Fruit fly (Drosophila melanogaster): ENCODE measurements around the gene chinmo.

chinmo gene

dm6 chr2L:1624750-1625149, 26.3 kb upstream of the chinmo start (continued):
- TF ChIP-seq crp (GFP tag; optimal IDR thresholded peaks at IDR 0.05) (peak in 1 of 2 experiments; percentile 52), nerfin-1 (tag; optimal IDR thresholded peaks at IDR 0.05) (peak; percentile 41), her (GFP tag; optimal IDR thresholded peaks at IDR 0.05) (peak; percentile 78), CG15514 (GFP tag; optimal IDR thresholded peaks at IDR 0.05) (peak; percentile 67), en (GFP tag; optimal IDR thresholded peaks at IDR 0.05) (peak; percentile 3), exex (tag; optimal IDR thresholded peaks at IDR 0.05) (peak; percentile 34), Adf1 (GFP tag; IDR thresholded peaks at IDR 0.05) (peak; percentile 65), Xrp1 (GFP tag; IDR thresholded peaks at IDR 0.05) (peak; percentile 79), CG7786 (GFP tag; optimal IDR thresholded peaks at IDR 0.05) (peak; percentile 79), CG34224 (GFP tag; IDR thresholded peaks at IDR 0.05; ENCODE audit: partially characterized antibody) (no peak), E2f2 (GFP tag; IDR thresholded peaks at IDR 0.05) (peak; percentile 51; the same call in 1 of the 2 replicates), CG3995 (GFP tag; optimal IDR thresholded peaks at IDR 0.05) (no peak), CG4404 (GFP tag; IDR thresholded peaks at IDR 0.05) (peak; percentile 67), TFAM (GFP tag; optimal IDR thresholded peaks at IDR 0.05) (no peak), aop (GFP tag; IDR thresholded peaks at IDR 0.05) (no peak), row (GFP tag; IDR thresholded peaks at IDR 0.05) (peak; percentile 95), stc (GFP tag; IDR thresholded peaks at IDR 0.05) (peak; percentile 74), CG31388 (GFP tag; optimal IDR thresholded peaks at IDR 0.05) (peak; percentile 11), croc (GFP tag; conservative IDR thresholded peaks at IDR 0.05) (peak; percentile 66), CG10959 (GFP tag; IDR thresholded peaks at IDR 0.05) (no peak), Aef1 (GFP tag; IDR thresholded peaks at IDR 0.05) (peak; percentile 89), ATbp (GFP tag; optimal IDR thresholded peaks at IDR 0.05) (peak; percentile 78), HLH4C (GFP tag; IDR thresholded peaks at IDR 0.05; ENCODE audit: partially characterized antibody) (no peak), H2.0 (GFP tag; IDR thresholded peaks at IDR 0.05) (peak; percentile 85), CG8290 (GFP tag; optimal IDR thresholded peaks at IDR 0.05) (no peak), CG8290 (tag; optimal IDR thresholded peaks at IDR 0.05) (peak in 1 of 2 experiments; percentile 86), trem (tag; optimal IDR thresholded peaks at IDR 0.05) (no peak), Hand (GFP tag; optimal IDR thresholded peaks at IDR 0.05) (peak; percentile 73), CG32532 (GFP tag; IDR thresholded peaks at IDR 0.05) (peak; percentile 88), Deaf1 (tag; optimal IDR thresholded peaks at IDR 0.05) (peak; percentile 36), Optix (GFP tag; IDR thresholded peaks at IDR 0.05) (peak; percentile 86), CG17802 (tag; optimal IDR thresholded peaks at IDR 0.05) (no peak), dmrt99B (tag; optimal IDR thresholded peaks at IDR 0.05) (peak; percentile 79), insv (GFP tag; optimal IDR thresholded peaks at IDR 0.05) (no peak), CG4854 (GFP tag; optimal IDR thresholded peaks at IDR 0.05) (peak; percentile 29), trh (GFP tag; optimal IDR thresholded peaks at IDR 0.05) (no peak), Atf3 (GFP tag; optimal IDR thresholded peaks at IDR 0.05) (peak; percentile 26), CG9817 (tag; optimal IDR thresholded peaks at IDR 0.05) (peak; percentile 69), slou (GFP tag; optimal IDR thresholded peaks at IDR 0.05) (peak; percentile 26), CG4730 (GFP tag; IDR thresholded peaks at IDR 0.05) (peak; percentile 76), Fer2 (tag; optimal IDR thresholded peaks at IDR 0.05) (peak; percentile 67), sr (GFP tag; IDR thresholded peaks at IDR 0.05) (peak; percentile 41; the same call in 1 of the 3 replicates), CG6854 (GFP tag; optimal IDR thresholded peaks at IDR 0.05) (peak; percentile 61), cad (GFP tag; optimal IDR thresholded peaks at IDR 0.05) (no peak), Bgb (GFP tag; IDR thresholded peaks at IDR 0.05; ENCODE audit: partially characterized antibody) (no peak), kay (GFP tag; optimal IDR thresholded peaks at IDR 0.05) (peak; percentile 6), Neu2 (GFP tag; optimal IDR thresholded peaks at IDR 0.05; ENCODE audit: borderline replicate concordance) (no peak), CG17829 (tag; optimal IDR thresholded peaks at IDR 0.05) (peak; percentile 46), scrt (GFP tag; optimal IDR thresholded peaks at IDR 0.05) (peak; percentile 89), Ravus (GFP tag; IDR thresholded peaks at IDR 0.05) (peak; percentile 70), gcm (GFP tag; optimal IDR thresholded peaks at IDR 0.05) (peak; percentile 24), Hmx (GFP tag; optimal IDR thresholded peaks at IDR 0.05) (no peak)
